Worm (Caenorhabditis elegans) whole organism, late embryonic: ENCODE results near the gene csp-2.

Source experiments
- F13H6.1 ChIP-seq: sonication (generic microtip); optimal IDR thresholded peaks from 2 replicates; lab custom pipeline; 2016; ENCODE audit warnings: missing genetic modification characterization, missing compliant biosample characterization
- K02D7.2 ChIP-seq: sonication (generic microtip); optimal IDR thresholded peaks from 2 replicates; lab custom pipeline; 2017; ENCODE audit warnings: mild to moderate bottlenecking, missing genetic modification characterization, missing compliant biosample characterization
- K09A11.1 ChIP-seq: sonication (generic microtip); optimal IDR thresholded peaks from 2 replicates; lab custom pipeline; 2017; ENCODE audit warnings: antibody characterized with exemption, mild to moderate bottlenecking, missing genetic modification characterization, missing compliant biosample characterization; ENCODE audit not compliant: insufficient read depth
- T23F11.4 ChIP-seq: fragments of 200-800 bp; sonication (Bioruptor generic); optimal IDR thresholded peaks from 2 replicates; lab custom pipeline; 2018; ENCODE audit warnings: mild to moderate bottlenecking, missing genetic modification characterization, missing compliant biosample characterization
- Y22D7AL.16 ChIP-seq: sonication (generic microtip); optimal IDR thresholded peaks from 2 replicates; lab custom pipeline; 2016; ENCODE audit warnings: missing genetic modification characterization, missing compliant biosample characterization
- ahr-1 ChIP-seq: sonication (generic microtip); optimal IDR thresholded peaks from 2 replicates; lab custom pipeline; 2016; ENCODE audit warnings: missing genetic modification characterization, missing compliant biosample characterization
- ama-1 ChIP-seq: fragments of 150-350 bp; optimal IDR thresholded peaks from 2 replicates; lab custom pipeline; 2014
- ceh-18 ChIP-seq: sonication (generic microtip); optimal IDR thresholded peaks from 2 replicates; lab custom pipeline; 2016; ENCODE audit warnings: missing genetic modification characterization, missing compliant biosample characterization
- ceh-22 ChIP-seq: sonication (generic microtip); optimal IDR thresholded peaks from 2 replicates; lab custom pipeline; 2017; ENCODE audit warnings: missing biosample characterization, missing genetic modification characterization
- ceh-24 ChIP-seq: sonication (generic microtip); optimal IDR thresholded peaks from 2 replicates; lab custom pipeline; 2016; ENCODE audit warnings: mild to moderate bottlenecking, missing genetic modification characterization, missing compliant biosample characterization
- ceh-34 ChIP-seq: sonication (generic microtip); optimal IDR thresholded peaks from 2 replicates; lab custom pipeline; 2016; ENCODE audit warnings: mild to moderate bottlenecking, missing genetic modification characterization, missing compliant biosample characterization
- ceh-45 ChIP-seq: fragments of 200-800 bp; sonication (Bioruptor generic); IDR thresholded peaks from 2 replicates; pipeline ENCODE4 v1.3.6; 2022; ENCODE audit warnings: missing genetic modification reagents, missing genetic modification characterization, missing compliant biosample characterization
- ceh-48 ChIP-seq: sonication (generic microtip); optimal IDR thresholded peaks from 2 replicates; lab custom pipeline; 2016; ENCODE audit warnings: missing genetic modification characterization, inconsistent platforms, missing compliant biosample characterization
- ceh-6 ChIP-seq: fragments of 200-800 bp; sonication (Bioruptor generic); optimal IDR thresholded peaks from 2 replicates; lab custom pipeline; 2018; ENCODE audit warnings: mild to moderate bottlenecking, missing genetic modification characterization, missing compliant biosample characterization
- ceh-9 ChIP-seq: sonication (generic microtip); optimal IDR thresholded peaks from 2 replicates; lab custom pipeline; 2016; ENCODE audit warnings: mild to moderate bottlenecking, missing genetic modification characterization, inconsistent platforms, missing compliant biosample characterization
- elt-4 ChIP-seq: sonication (generic microtip); optimal IDR thresholded peaks from 2 replicates; lab custom pipeline; 2016; ENCODE audit warnings: missing genetic modification characterization, missing compliant biosample characterization
- ets-4 ChIP-seq: sonication (generic microtip); optimal IDR thresholded peaks from 2 replicates; lab custom pipeline; 2016; ENCODE audit warnings: missing genetic modification characterization, missing compliant biosample characterization
- eyg-1 ChIP-seq: sonication (generic microtip); optimal IDR thresholded peaks from 2 replicates; lab custom pipeline; 2016; ENCODE audit warnings: missing genotype, missing genetic modification characterization, missing compliant biosample characterization
- fkh-10 ChIP-seq: fragments of 150-350 bp; optimal IDR thresholded peaks from 2 replicates; lab custom pipeline; 2014; ENCODE audit warnings: missing biosample characterization, missing genetic modification reagents, missing genetic modification characterization
- gmeb-2 ChIP-seq: sonication (generic microtip); optimal IDR thresholded peaks from 2 replicates; lab custom pipeline; 2016; ENCODE audit warnings: missing genetic modification characterization, inconsistent platforms, missing compliant biosample characterization
- hlh-13 ChIP-seq: fragments of 200-800 bp; sonication (Bioruptor generic); optimal IDR thresholded peaks from 2 replicates; lab custom pipeline; 2018; ENCODE audit warnings: mild to moderate bottlenecking, missing genetic modification characterization, missing compliant biosample characterization
- hlh-15 ChIP-seq: sonication (generic microtip); optimal IDR thresholded peaks from 2 replicates; lab custom pipeline; 2016; ENCODE audit warnings: missing genetic modification characterization, missing compliant biosample characterization
- hlh-30 ChIP-seq: sonication (generic microtip); optimal IDR thresholded peaks from 2 replicates; lab custom pipeline; 2017; ENCODE audit warnings: antibody characterized with exemption, missing genetic modification characterization, missing compliant biosample characterization; ENCODE audit not compliant: insufficient read depth
- hlh-8 ChIP-seq: sonication (generic microtip); optimal IDR thresholded peaks from 2 replicates; lab custom pipeline; 2016; ENCODE audit warnings: missing genotype, missing genetic modification characterization, missing compliant biosample characterization
- lim-6 ChIP-seq: sonication (generic microtip); optimal IDR thresholded peaks from 2 replicates; lab custom pipeline; 2016; ENCODE audit warnings: missing genetic modification characterization, missing compliant biosample characterization
- madf-2 ChIP-seq: sonication (generic microtip); optimal IDR thresholded peaks from 2 replicates; lab custom pipeline; 2017; ENCODE audit warnings: missing genetic modification characterization, missing compliant biosample characterization
- mec-3 ChIP-seq: sonication (generic microtip); optimal IDR thresholded peaks from 2 replicates; lab custom pipeline; 2016; ENCODE audit warnings: borderline replicate concordance, missing genetic modification characterization, missing compliant biosample characterization
- nfya-1 ChIP-seq: sonication (generic microtip); optimal IDR thresholded peaks from 2 replicates; lab custom pipeline; 2017; ENCODE audit warnings: missing genetic modification characterization, mild to moderate bottlenecking, missing compliant biosample characterization, antibody characterized with exemption, moderate library complexity
- nhr-11 ChIP-seq: fragments of 150-350 bp; optimal IDR thresholded peaks from 2 replicates; lab custom pipeline; 2014; ENCODE audit warnings: missing biosample characterization, missing genetic modification characterization
- nhr-232 ChIP-seq: sonication (generic microtip); optimal IDR thresholded peaks from 2 replicates; lab custom pipeline; 2016; ENCODE audit warnings: missing genetic modification characterization, missing compliant biosample characterization
- npax-4 ChIP-seq: sonication (generic microtip); optimal IDR thresholded peaks from 2 replicates; lab custom pipeline; 2016; ENCODE audit warnings: missing genetic modification characterization, missing compliant biosample characterization
- odd-2 ChIP-seq: sonication (generic microtip); optimal IDR thresholded peaks from 2 replicates; lab custom pipeline; 2017; ENCODE audit warnings: antibody characterized with exemption, mild to moderate bottlenecking, missing genetic modification characterization, missing compliant biosample characterization
- pag-3 ChIP-seq: sonication (generic microtip); optimal IDR thresholded peaks from 2 replicates; lab custom pipeline; 2016; ENCODE audit warnings: missing compliant biosample characterization, missing genetic modification characterization, borderline replicate concordance
- pat-9 ChIP-seq: fragments of 200-800 bp; sonication (Bioruptor generic); optimal IDR thresholded peaks from 2 replicates; lab custom pipeline; 2018; ENCODE audit warnings: mild to moderate bottlenecking, missing genetic modification characterization, moderate library complexity, missing compliant biosample characterization
- pha-2 ChIP-seq: sonication (generic microtip); optimal IDR thresholded peaks from 2 replicates; lab custom pipeline; 2017; ENCODE audit warnings: mild to moderate bottlenecking, missing genetic modification characterization, missing compliant biosample characterization
- pha-4 ChIP-seq: fragments of 150-350 bp; optimal IDR thresholded peaks from 2 replicates; lab custom pipeline; 2018; ENCODE audit warnings: missing biosample characterization, missing genetic modification reagents, missing genetic modification characterization
- pqm-1 ChIP-seq: sonication (generic microtip); optimal IDR thresholded peaks from 2 replicates; lab custom pipeline; 2016; ENCODE audit warnings: missing genetic modification characterization, missing compliant biosample characterization
- pros-1 ChIP-seq: fragments of 150-350 bp; optimal IDR thresholded peaks from 2 replicates; lab custom pipeline; 2014; ENCODE audit warnings: missing biosample characterization, missing genetic modification reagents, missing genetic modification characterization
- ref-2 ChIP-seq: sonication (generic microtip); optimal IDR thresholded peaks from 2 replicates; lab custom pipeline; 2016; ENCODE audit warnings: missing genetic modification characterization, missing compliant biosample characterization
- rnt-1 ChIP-seq: sonication (generic microtip); optimal IDR thresholded peaks from 2 replicates; lab custom pipeline; 2016; ENCODE audit warnings: missing genetic modification characterization, missing compliant biosample characterization
- sdc-2 ChIP-seq: sonication (generic microtip); optimal IDR thresholded peaks from 2 replicates; lab custom pipeline; 2016; ENCODE audit warnings: missing genotype, missing genetic modification characterization, missing compliant biosample characterization
- sox-4 ChIP-seq: sonication (generic microtip); optimal IDR thresholded peaks from 2 replicates; lab custom pipeline; 2017; ENCODE audit warnings: mild to moderate bottlenecking, missing genetic modification characterization, inconsistent platforms, missing compliant biosample characterization
- syd-9 ChIP-seq: sonication (generic microtip); optimal IDR thresholded peaks from 2 replicates; lab custom pipeline; 2016; ENCODE audit warnings: mild to moderate bottlenecking, missing genetic modification characterization, moderate library complexity, missing compliant biosample characterization
- tbx-2 ChIP-seq: sonication (generic microtip); optimal IDR thresholded peaks from 2 replicates; lab custom pipeline; 2016; ENCODE audit warnings: missing genetic modification characterization, missing compliant biosample characterization
- tbx-7 ChIP-seq: sonication (generic microtip); optimal IDR thresholded peaks from 2 replicates; lab custom pipeline; 2016; ENCODE audit warnings: missing genotype, missing genetic modification characterization, missing compliant biosample characterization
- unc-42 ChIP-seq: sonication (generic microtip); optimal IDR thresholded peaks from 2 replicates; lab custom pipeline; 2016; ENCODE audit warnings: missing genotype, missing genetic modification characterization, missing compliant biosample characterization
- unc-55 ChIP-seq: sonication (generic microtip); optimal IDR thresholded peaks from 2 replicates; lab custom pipeline; 2017; ENCODE audit warnings: missing biosample characterization, missing genetic modification reagents, missing genetic modification characterization
- unc-86 ChIP-seq: sonication (generic microtip); optimal IDR thresholded peaks from 2 replicates; lab custom pipeline; 2016; ENCODE audit warnings: missing genetic modification characterization, missing compliant biosample characterization
- zip-5 ChIP-seq: sonication (generic microtip); optimal IDR thresholded peaks from 2 replicates; lab custom pipeline; 2016; ENCODE audit warnings: missing genetic modification characterization, missing compliant biosample characterization

csp-2 gene

ce11 chrIV:6321667-6322066, 14.1 kb downstream of the csp-2 start, which contains the start of gene Y73B6BL.29 (continued):
- TF ChIP-seq nhr-232 (no peak), madf-2 (tag; lab: Kevin White, UChicago) (no peak), tbx-7 (tag; lab: Kevin White, UChicago) (peak; percentile 86), hlh-13 (no peak), Y22D7AL.16 (tag; lab: Kevin White, UChicago) (no peak), ceh-48 (tag; lab: Kevin White, UChicago) (no peak), T23F11.4 (no peak), ceh-22 (no peak), ceh-34 (tag; lab: Kevin White, UChicago) (peak; percentile 13), hlh-15 (no peak), pha-4 (no peak), unc-55 (GFP tag; lab: Kevin White, UChicago) (peak; percentile 6), F13H6.1 (tag; lab: Kevin White, UChicago) (peak; percentile 46), nfya-1 (peak; percentile 50), unc-42 (tag; lab: Kevin White, UChicago) (peak; percentile 82), sox-4 (tag; lab: Kevin White, UChicago) (no peak), fkh-10 (GFP tag; lab: Kevin White, UChicago) (no peak), pha-2 (peak; percentile 40), ceh-9 (tag; lab: Kevin White, UChicago) (no peak), ceh-45 (GFP tag; lab: Robert Waterston, UW) (no peak), ama-1 (lab: Kevin White, UChicago) (no peak), rnt-1 (tag; lab: Kevin White, UChicago) (peak; percentile 59), ceh-6 (no peak), ets-4 (tag; lab: Kevin White, UChicago) (peak; percentile 96), K02D7.2 (tag; lab: Kevin White, UChicago) (no peak), ceh-24 (tag; lab: Kevin White, UChicago) (no peak), ceh-18 (tag; lab: Kevin White, UChicago) (peak; percentile 27), eyg-1 (tag; lab: Kevin White, UChicago) (no peak), npax-4 (tag; lab: Kevin White, UChicago) (no peak), ref-2 (tag; lab: Kevin White, UChicago) (peak; percentile 90), pag-3 (no peak), mec-3 (tag; lab: Kevin White, UChicago) (peak; percentile 73), elt-4 (tag; lab: Kevin White, UChicago) (no peak), hlh-30 (tag; lab: Kevin White, UChicago) (no peak), pat-9 (no peak), unc-86 (tag; lab: Kevin White, UChicago) (peak; percentile 12), odd-2 (tag; lab: Kevin White, UChicago) (no peak)

ce11 chrIV:6323654-6324224, 16.2 kb downstream of the csp-2 start, which contains the start of gene sqd-1:
Gene sqd-1 (plus strand): TSS chrIV:6324174.
- TF ChIP-seq fkh-10 (GFP tag; lab: Kevin White, UChicago) (peak; percentile 28), pqm-1 (no peak), syd-9 (tag; lab: Kevin White, UChicago) (peak; percentile 24), ets-4 (tag; lab: Kevin White, UChicago) (peak; percentile 54), ceh-6 (peak; percentile 26), lim-6 (no peak), nhr-11 (tag; lab: Kevin White, UChicago) (no peak), K02D7.2 (tag; lab: Kevin White, UChicago) (no peak), hlh-30 (tag; lab: Kevin White, UChicago) (peak; percentile 60), ref-2 (tag; lab: Kevin White, UChicago) (peak; percentile 80), tbx-2 (tag; lab: Kevin White, UChicago) (peak; percentile 83), ahr-1 (tag; lab: Kevin White, UChicago) (no peak), gmeb-2 (tag; lab: Kevin White, UChicago) (peak; percentile 44), K09A11.1 (tag; lab: Kevin White, UChicago) (peak; percentile 27), T23F11.4 (no peak), unc-55 (GFP tag; lab: Kevin White, UChicago) (peak; percentile 34), hlh-8 (tag; lab: Kevin White, UChicago) (peak; percentile 21), tbx-7 (tag; lab: Kevin White, UChicago) (no peak), F13H6.1 (tag; lab: Kevin White, UChicago) (peak; percentile 44), zip-5 (tag; lab: Kevin White, UChicago) (no peak), ceh-45 (GFP tag; lab: Robert Waterston, UW) (no peak), ama-1 (lab: Kevin White, UChicago) (no peak), pha-4 (no peak), pat-9 (peak; percentile 31), sdc-2 (tag; lab: Kevin White, UChicago) (peak; percentile 0), odd-2 (tag; lab: Kevin White, UChicago) (no peak), ceh-18 (tag; lab: Kevin White, UChicago) (peak; percentile 87), sox-4 (tag; lab: Kevin White, UChicago) (peak; percentile 39), mec-3 (tag; lab: Kevin White, UChicago) (no peak), pros-1 (peak; percentile 39)
